Fruit fly (Drosophila melanogaster): ENCODE measurements around the gene CG14075.
A peak's percentile ranks its signal among the peaks of the same experiment; 100 is the strongest.

Gene CG14075

DNA sequence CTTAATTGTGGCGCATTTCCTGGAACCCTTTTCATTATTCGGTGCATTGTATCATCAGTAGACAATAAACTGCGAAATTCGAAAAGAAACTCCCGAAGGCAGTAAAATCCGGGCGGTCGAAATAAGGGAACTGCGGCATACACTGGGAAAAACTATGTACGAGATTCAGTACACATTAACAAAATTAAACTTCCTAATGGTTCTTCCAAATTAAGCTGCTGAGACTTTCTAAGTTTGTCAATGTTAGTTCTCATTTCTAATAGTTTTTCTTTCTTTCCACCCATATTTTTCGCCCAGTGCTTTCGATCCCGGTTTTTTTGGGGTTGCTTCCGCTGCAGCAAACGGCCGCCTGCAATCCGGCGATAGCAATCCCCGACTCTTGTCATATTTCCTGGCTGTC is 40.0 kb downstream of the CG14075 start (continued):
- TF ChIP-seq CG4404 (GFP tag; IDR thresholded peaks at IDR 0.05) (peak; percentile 81), Adf1 (GFP tag; IDR thresholded peaks at IDR 0.05) (no peak), crp (GFP tag; optimal IDR thresholded peaks at IDR 0.05) (peak in 1 of 2 experiments; percentile 30), HLH4C (GFP tag; IDR thresholded peaks at IDR 0.05; ENCODE audit: partially characterized antibody) (no peak), CG2202 (tag; optimal IDR thresholded peaks at IDR 0.05) (peak; percentile 70), CG10209 (GFP tag; optimal IDR thresholded peaks at IDR 0.05) (peak; percentile 71), klu (GFP tag; IDR thresholded peaks at IDR 0.05) (peak; percentile 51; the same call in 1 of the 2 replicates), CrebB (tag; optimal IDR thresholded peaks at IDR 0.05) (peak; percentile 39), lov (optimal IDR thresholded peaks at IDR 0.05) (no peak), lov (GFP tag; IDR thresholded peaks at IDR 0.05) (peak; percentile 92), CG18476 (GFP tag; optimal IDR thresholded peaks at IDR 0.05) (peak; percentile 45), lab (GFP tag; optimal IDR thresholded peaks at IDR 0.05) (peak; percentile 84), CG8944 (GFP tag; optimal IDR thresholded peaks at IDR 0.05) (peak; percentile 78), CG13424 (tag; optimal IDR thresholded peaks at IDR 0.05) (peak; percentile 79), CG11398 (GFP tag; optimal IDR thresholded peaks at IDR 0.05) (peak; percentile 80), Six4 (GFP tag; optimal IDR thresholded peaks at IDR 0.05) (peak; percentile 52), CG7271 (tag; optimal IDR thresholded peaks at IDR 0.05) (no peak), Scr (GFP tag; IDR thresholded peaks at IDR 0.05; ENCODE audit: partially characterized antibody) (no peak), ERR (GFP tag; optimal IDR thresholded peaks at IDR 0.05) (peak; percentile 18), Ada2b (GFP tag; IDR thresholded peaks at IDR 0.05) (no peak), CG10366 (GFP tag; IDR thresholded peaks at IDR 0.05) (peak; percentile 77), grau (tag; optimal IDR thresholded peaks at IDR 0.05) (peak; percentile 71), az2 (GFP tag; optimal IDR thresholded peaks at IDR 0.05) (peak; percentile 83), bab2 (GFP tag; optimal IDR thresholded peaks at IDR 0.05) (peak; percentile 75), B-H1 (GFP tag; IDR thresholded peaks at IDR 0.05) (peak; percentile 71), tap (tag; optimal IDR thresholded peaks at IDR 0.05) (no peak), Bdp1 (GFP tag; optimal IDR thresholded peaks at IDR 0.05) (peak; percentile 66), CG1603 (tag; optimal IDR thresholded peaks at IDR 0.05) (peak; percentile 38), D19A (tag; optimal IDR thresholded peaks at IDR 0.05) (peak; percentile 81), CG12155 (GFP tag; optimal IDR thresholded peaks at IDR 0.05) (peak; percentile 39), slp2 (GFP tag; optimal IDR thresholded peaks at IDR 0.05) (peak; percentile 80), inv (GFP tag; IDR thresholded peaks at IDR 0.05; ENCODE audit: partially characterized antibody) (no peak), Awh (GFP tag; IDR thresholded peaks at IDR 0.05) (peak; percentile 77; the same call in 1 of the 2 replicates), dmrt99B (tag; optimal IDR thresholded peaks at IDR 0.05) (peak; percentile 83), vfl (GFP tag; optimal IDR thresholded peaks at IDR 0.05) (no peak), CG7839 (tag; optimal IDR thresholded peaks at IDR 0.05) (peak; percentile 81), CG17612 (GFP tag; IDR thresholded peaks at IDR 0.05) (no peak), seq (GFP tag; IDR thresholded peaks at IDR 0.05) (peak; percentile 74), CG6765 (GFP tag; optimal IDR thresholded peaks at IDR 0.05) (no peak), CG18011 (GFP tag; optimal IDR thresholded peaks at IDR 0.05) (no peak), stwl (tag; optimal IDR thresholded peaks at IDR 0.05) (no peak), CG7745 (tag; optimal IDR thresholded peaks at IDR 0.05) (no peak), CG11696 (GFP tag; IDR thresholded peaks at IDR 0.05) (0 out of 2 replicates have a peak, but pooled peaks have one; percentile 31), Hmr (GFP tag; optimal IDR thresholded peaks at IDR 0.05) (peak; percentile 16), luna (GFP tag; optimal IDR thresholded peaks at IDR 0.05) (no peak), eyg (GFP tag; optimal IDR thresholded peaks at IDR 0.05) (peak; percentile 62), ewg (GFP tag; optimal IDR thresholded peaks at IDR 0.05) (peak; percentile 72), CG32532 (GFP tag; IDR thresholded peaks at IDR 0.05) (peak; percentile 74; the same call in 1 of the 2 replicates), unc-4 (GFP tag; IDR thresholded peaks at IDR 0.05; ENCODE audit: partially characterized antibody) (no peak), hth (optimal IDR thresholded peaks at IDR 0.05) (no peak), bcd (GFP tag; optimal IDR thresholded peaks at IDR 0.05) (peak; percentile 73)
